Fruit fly (Drosophila melanogaster) whole organism, embryonic: ENCODE results near the gene Obp93a.

Experiments
- B-H1 ChIP-seq: fragments of 200-800 bp; sonication (Bioruptor generic); IDR thresholded peaks from 3 replicates; pipeline ENCODE4 v1.3.6; 2022; ENCODE audit warnings: missing biosample characterization, missing genetic modification characterization
- CG12236 ChIP-seq: fragments of 200-800 bp; sonication (Bioruptor generic); optimal IDR thresholded peaks from 2 replicates; lab custom pipeline; 2016; ENCODE audit warnings: missing biosample characterization, missing genetic modification characterization
- CG7745 ChIP-seq: fragments of 200-800 bp; sonication (Bioruptor generic); optimal IDR thresholded peaks from 2 replicates; lab custom pipeline; 2018; ENCODE audit warnings: missing biosample characterization, mild to moderate bottlenecking, missing genetic modification characterization, moderate library complexity
- CG9609 ChIP-seq: fragments of 200-800 bp; sonication (Bioruptor generic); optimal IDR thresholded peaks from 3 replicates; lab custom pipeline; 2016; ENCODE audit warnings: missing biosample characterization, missing genetic modification characterization
- Hr3 ChIP-seq: fragments of 200-800 bp; sonication (Bioruptor generic); optimal IDR thresholded peaks from 3 replicates; lab custom pipeline; 2016; ENCODE audit warnings: missing biosample characterization, missing genetic modification characterization
- Vsx1 ChIP-seq: fragments of 200-800 bp; sonication (Bioruptor generic); optimal IDR thresholded peaks from 2 replicates; lab custom pipeline; 2017; ENCODE audit warnings: missing biosample characterization, mild to moderate bottlenecking, missing genetic modification characterization, missing genetic modification reagents
- br ChIP-seq: fragments of >200 bp; optimal IDR thresholded peaks from 2 replicates; lab custom pipeline; 2017
- gcm ChIP-seq: fragments of 200-800 bp; sonication (Bioruptor generic); optimal IDR thresholded peaks from 2 replicates; lab custom pipeline; 2019; ENCODE audit warnings: missing biosample characterization, mild to moderate bottlenecking, missing genetic modification characterization, moderate library complexity
- pb ChIP-seq: fragments of 200-800 bp; sonication (Bioruptor generic); optimal IDR thresholded peaks from 3 replicates; lab custom pipeline; 2016; ENCODE audit warnings: missing biosample characterization, missing genetic modification characterization
- psq ChIP-seq: fragments of 200-800 bp; sonication (Bioruptor generic); optimal IDR thresholded peaks from 2 replicates; lab custom pipeline; 2017; ENCODE audit warnings: missing biosample characterization, missing genetic modification characterization
- repo ChIP-seq: fragments of 200-800 bp; sonication (Bioruptor generic); optimal IDR thresholded peaks from 2 replicates; lab custom pipeline; 2016; ENCODE audit warnings: missing biosample characterization, missing genetic modification characterization
- sna ChIP-seq: fragments of 200-800 bp; sonication (Bioruptor generic); IDR thresholded peaks from 2 replicates; pipeline ENCODE4 v1.3.6; 2022; ENCODE audit warnings: missing biosample characterization, missing genetic modification characterization; ENCODE audit not compliant: partially characterized antibody

dm6 chr3R:21116057-21116456 lies 13.5 kb downstream of the Obp93a start, which contains the start of gene ppan:
- TF ChIP-seq Vsx1 (GFP tag; lab: Kevin White, UChicago) (no peak), br (lab: Kevin White, UChicago) (no peak), psq (GFP tag; lab: Kevin White, UChicago) (no peak), CG12236 (GFP tag; lab: Kevin White, UChicago) (no peak), gcm (no peak), CG9609 (no peak), B-H1 (GFP tag; lab: Robert Waterston, UW) (no peak), pb (GFP tag; lab: Kevin White, UChicago) (no peak), repo (GFP tag; lab: Kevin White, UChicago) (no peak), CG7745 (tag; lab: Kevin White, UChicago) (no peak), Hr3 (GFP tag; lab: Kevin White, UChicago) (no peak), sna (GFP tag; lab: Robert Waterston, UW) (no peak)
